Fruit fly (Drosophila melanogaster): ENCODE measurements around the gene CG13786.

The CG13786 gene

DNA sequence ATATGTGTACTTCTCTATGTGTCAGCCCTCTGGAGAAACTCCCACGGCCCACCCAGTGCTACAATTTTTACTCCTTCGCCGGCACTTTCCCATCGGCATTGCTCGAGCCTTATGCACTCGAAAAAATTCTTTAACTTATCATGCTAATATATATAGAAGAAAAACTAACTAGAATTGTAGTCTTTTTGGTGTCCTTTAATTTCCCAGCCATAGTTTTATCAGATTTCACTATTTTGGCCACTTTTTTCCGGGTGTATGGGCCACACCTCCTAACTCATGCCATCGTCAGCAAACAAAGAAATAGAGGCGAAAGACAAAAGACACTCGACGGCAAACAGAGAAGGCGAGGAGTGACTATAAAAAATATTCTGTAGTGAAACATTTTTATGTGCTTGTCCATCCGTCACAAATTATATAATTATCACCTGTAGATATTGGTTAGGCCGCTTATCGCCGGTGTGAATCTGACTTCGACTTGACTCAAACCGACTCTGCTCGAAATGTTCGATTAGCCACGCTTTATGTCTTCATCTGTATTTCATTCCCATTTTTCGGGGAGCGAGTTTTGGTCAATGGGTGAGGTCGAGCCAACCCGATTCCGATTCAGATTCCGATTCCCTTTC, 46.1 kb upstream of the CG13786 start (continued):
- TF ChIP-seq eve (GFP tag; optimal IDR thresholded peaks at IDR 0.05), result no peak
- TF ChIP-seq cato (GFP tag; optimal IDR thresholded peaks at IDR 0.05; ENCODE audit: borderline replicate concordance), result no peak
- no peak for TF ChIP-seq Hr51 (GFP tag; optimal IDR thresholded peaks at IDR 0.05)
- TF ChIP-seq exex (tag; optimal IDR thresholded peaks at IDR 0.05), result no peak
- no peak; the same call in 1 of the 2 replicates for TF ChIP-seq CG6689 (GFP tag; IDR thresholded peaks at IDR 0.05)
- TF ChIP-seq CG1792 (GFP tag; optimal IDR thresholded peaks at IDR 0.05), result no peak
- TF ChIP-seq Lpt (GFP tag; optimal IDR thresholded peaks at IDR 0.05), result no peak
- TF ChIP-seq CG32767 (GFP tag; IDR thresholded peaks at IDR 0.05), result no peak
- no peak for TF ChIP-seq CG9437 (GFP tag; optimal IDR thresholded peaks at IDR 0.05)
- no peak for TF ChIP-seq Chrac-16 (GFP tag; optimal IDR thresholded peaks at IDR 0.05)
- TF ChIP-seq corto (GFP tag; optimal IDR thresholded peaks at IDR 0.05), result no peak
- TF ChIP-seq disco-r (GFP tag; optimal IDR thresholded peaks at IDR 0.05), result no peak
- TF ChIP-seq pfk (GFP tag; optimal IDR thresholded peaks at IDR 0.05), result no peak
- TF ChIP-seq slbo (GFP tag; IDR thresholded peaks at IDR 0.05), result peak; percentile 21; the same call in 1 of the 2 replicates
- TF ChIP-seq yki (optimal IDR thresholded peaks at IDR 0.05), result no peak
- no peak for TF ChIP-seq CG6254 (GFP tag; optimal IDR thresholded peaks at IDR 0.05)
- TF ChIP-seq slp2 (GFP tag; optimal IDR thresholded peaks at IDR 0.05), result no peak
- TF ChIP-seq Sry-β (GFP tag; optimal IDR thresholded peaks at IDR 0.05), result no peak
- TF ChIP-seq Nf-YA (GFP tag; IDR thresholded peaks at IDR 0.05), result no peak
- TF ChIP-seq btn (GFP tag; optimal IDR thresholded peaks at IDR 0.05), result no peak
- TF ChIP-seq CG10431 (GFP tag; optimal IDR thresholded peaks at IDR 0.05), result no peak
- TF ChIP-seq tna (GFP tag; IDR thresholded peaks at IDR 0.05; ENCODE audit: partially characterized antibody), result no peak
- TF ChIP-seq ab (GFP tag; optimal IDR thresholded peaks at IDR 0.05), result no peak
- no peak for TF ChIP-seq Rfx (GFP tag; IDR thresholded peaks at IDR 0.05)
- no peak for TF ChIP-seq aop (GFP tag; IDR thresholded peaks at IDR 0.05)
- no peak for TF ChIP-seq HmgD (GFP tag; optimal IDR thresholded peaks at IDR 0.05)
- no peak for TF ChIP-seq Xbp1 (GFP tag; optimal IDR thresholded peaks at IDR 0.05)
- no peak for TF ChIP-seq ato (GFP tag; IDR thresholded peaks at IDR 0.05; ENCODE audit: partially characterized antibody)
- no peak for TF ChIP-seq Dp (GFP tag; optimal IDR thresholded peaks at IDR 0.05)
- TF ChIP-seq bbx (GFP tag; IDR thresholded peaks at IDR 0.05; ENCODE audit: partially characterized antibody), result no peak
- no peak for TF ChIP-seq D19B (GFP tag; optimal IDR thresholded peaks at IDR 0.05)
- TF ChIP-seq Camta (GFP tag; optimal IDR thresholded peaks at IDR 0.05), result no peak
- no peak for TF ChIP-seq lov (optimal IDR thresholded peaks at IDR 0.05)
- TF ChIP-seq lov (GFP tag; IDR thresholded peaks at IDR 0.05), result no peak
- no peak for TF ChIP-seq kay (GFP tag; optimal IDR thresholded peaks at IDR 0.05)
- no peak for TF ChIP-seq CG3995 (GFP tag; optimal IDR thresholded peaks at IDR 0.05)
- peak; percentile 27 for TF ChIP-seq nmo (GFP tag; optimal IDR thresholded peaks at IDR 0.05)
- TF ChIP-seq CG4424 (GFP tag; optimal IDR thresholded peaks at IDR 0.05), result no peak
- TF ChIP-seq crp (GFP tag; optimal IDR thresholded peaks at IDR 0.05), result no peak
- no peak for TF ChIP-seq CG12744 (GFP tag; optimal IDR thresholded peaks at IDR 0.05)
- TF ChIP-seq CG4707 (GFP tag; optimal IDR thresholded peaks at IDR 0.05), result no peak
- TF ChIP-seq Asciz (GFP tag; optimal IDR thresholded peaks at IDR 0.05), result no peak
- no peak for TF ChIP-seq CG6813 (GFP tag; optimal IDR thresholded peaks at IDR 0.05)
- TF ChIP-seq HLH4C (GFP tag; IDR thresholded peaks at IDR 0.05; ENCODE audit: partially characterized antibody), result no peak
- peak; percentile 15 to 64 for TF ChIP-seq Pdp1 (GFP tag; optimal IDR thresholded peaks at IDR 0.05)
- no peak for TF ChIP-seq hbn (GFP tag; IDR thresholded peaks at IDR 0.05; ENCODE audit: partially characterized antibody)
- TF ChIP-seq NC2α (GFP tag; optimal IDR thresholded peaks at IDR 0.05), result no peak
- TF ChIP-seq NC2β (GFP tag; optimal IDR thresholded peaks at IDR 0.05), result no peak
- no peak for TF ChIP-seq tx (GFP tag; optimal IDR thresholded peaks at IDR 0.05)
- TF ChIP-seq prd (optimal IDR thresholded peaks at IDR 0.05), result no peak
- peak; percentile 66; the same call in 2 of the 3 replicates for TF ChIP-seq prd (GFP tag; IDR thresholded peaks at IDR 0.05)
